Worm (Caenorhabditis elegans) whole organism, young adult: Measurements from ENCODE around the gene ugt-19.

ENCODE experiments used
- F39B2.1 ChIP-seq: fragments of 200-800 bp; sonication (Bioruptor generic); IDR thresholded peaks from 2 replicates; pipeline ENCODE4 v1.3.6; 2022; ENCODE audit warnings: missing genetic modification reagents, missing genetic modification characterization, missing compliant biosample characterization
- K11D2.4 ChIP-seq: fragments of 200-800 bp; sonication (Bioruptor generic); IDR thresholded peaks from 2 replicates; pipeline ENCODE4 v1.3.6; 2022; ENCODE audit warnings: missing genetic modification reagents, missing genetic modification characterization, missing compliant biosample characterization
- ama-1 ChIP-seq, 3 experiments: fragments of 150-350 bp in 1 of 3; sonication (generic microtip) in 2 of 3; optimal IDR thresholded peaks; 2 replicates each; lab custom pipeline; 2014 to 2018; ENCODE audit warnings: missing biosample characterization in 2 of 3, missing genetic modification characterization in 2 of 3, missing genetic modification reagents in 2 of 3
- aptf-3 ChIP-seq: fragments of 200-800 bp; sonication (Bioruptor generic); IDR thresholded peaks from 2 replicates; pipeline ENCODE4 v1.3.6; 2022; ENCODE audit warnings: missing genetic modification characterization, missing compliant biosample characterization
- ccch-3 ChIP-seq: fragments of 200-800 bp; sonication (Bioruptor generic); optimal IDR thresholded peaks from 2 replicates; lab custom pipeline; 2018; ENCODE audit warnings: mild to moderate bottlenecking, missing genetic modification characterization, missing compliant biosample characterization
- cebp-2 ChIP-seq: fragments of 200-800 bp; sonication (Bioruptor generic); IDR thresholded peaks from 2 replicates; pipeline ENCODE4 v1.3.6; 2022; ENCODE audit warnings: missing genetic modification characterization, missing compliant biosample characterization
- chd-7 ChIP-seq: sonication (generic microtip); optimal IDR thresholded peaks from 2 replicates; lab custom pipeline; 2016; ENCODE audit warnings: mild to moderate bottlenecking, missing genetic modification characterization, moderate library complexity, missing compliant biosample characterization
- madf-10 ChIP-seq: sonication (generic microtip); optimal IDR thresholded peaks from 2 replicates; lab custom pipeline; 2016; ENCODE audit warnings: mild to moderate bottlenecking, missing genetic modification characterization, missing compliant biosample characterization
- repo-1 ChIP-seq: sonication (generic microtip); optimal IDR thresholded peaks from 2 replicates; lab custom pipeline; 2017; ENCODE audit warnings: mild to moderate bottlenecking, missing genetic modification characterization, missing compliant biosample characterization
- snpc-1.3 ChIP-seq: sonication (generic microtip); optimal IDR thresholded peaks from 2 replicates; lab custom pipeline; 2017; ENCODE audit warnings: missing genetic modification characterization, mild to moderate bottlenecking, missing compliant biosample characterization, antibody characterized with exemption, moderate library complexity, missing genotype, missing genetic modification reagents; ENCODE audit not compliant: insufficient read depth
- ztf-6 ChIP-seq: fragments of 200-800 bp; sonication (Bioruptor generic); IDR thresholded peaks from 2 replicates; pipeline ENCODE4 v1.3.6; 2022; ENCODE audit warnings: missing genetic modification reagents, missing genetic modification characterization, missing compliant biosample characterization

DNA sequence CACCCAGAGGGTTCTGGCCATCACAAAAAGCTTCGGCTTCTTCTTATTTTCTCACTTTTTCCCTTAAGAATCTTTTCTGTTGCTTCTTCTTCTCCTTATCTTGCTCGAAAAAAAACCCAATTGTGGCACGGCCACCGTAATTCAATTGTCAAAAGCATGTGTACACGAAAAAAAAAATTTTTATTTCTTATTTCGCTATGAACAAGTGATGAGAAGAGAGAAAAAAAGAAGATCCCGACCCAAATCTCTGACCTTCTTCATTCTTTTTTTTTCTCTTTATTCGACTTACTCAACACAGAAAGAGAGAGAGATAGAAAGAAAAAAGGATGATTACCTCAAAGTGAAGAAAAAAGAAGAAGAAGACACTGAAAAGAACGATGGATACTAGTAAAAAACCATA lies 18.8 kb downstream of the ugt-19 start:
- TF ChIP-seq aptf-3 (GFP tag; lab: Robert Waterston, UW), result no peak
- TF ChIP-seq repo-1, result no peak
- TF ChIP-seq K11D2.4 (GFP tag; lab: Robert Waterston, UW), result no peak
- TF ChIP-seq ztf-6, result no peak
- TF ChIP-seq chd-7, result no peak
- no peak for TF ChIP-seq cebp-2
- no peak for TF ChIP-seq ccch-3 (GFP tag; lab: Kevin White, UChicago)
- TF ChIP-seq madf-10 (tag; lab: Kevin White, UChicago), result no peak
- TF ChIP-seq F39B2.1 (GFP tag; lab: Robert Waterston, UW), result no peak
- TF ChIP-seq ama-1 (optimal IDR thresholded peaks at IDR 0.05; lab: Kevin White, UChicago), result no peak
- no peak for TF ChIP-seq ama-1 (GFP tag; optimal IDR thresholded peaks at IDR 0.05; lab: Kevin White, UChicago)
- no peak for TF ChIP-seq snpc-1.3 (tag; lab: Kevin White, UChicago)
